Worm (Caenorhabditis elegans): Measurements from ENCODE around the gene ZK228.4.

The ZK228.4 gene

DNA sequence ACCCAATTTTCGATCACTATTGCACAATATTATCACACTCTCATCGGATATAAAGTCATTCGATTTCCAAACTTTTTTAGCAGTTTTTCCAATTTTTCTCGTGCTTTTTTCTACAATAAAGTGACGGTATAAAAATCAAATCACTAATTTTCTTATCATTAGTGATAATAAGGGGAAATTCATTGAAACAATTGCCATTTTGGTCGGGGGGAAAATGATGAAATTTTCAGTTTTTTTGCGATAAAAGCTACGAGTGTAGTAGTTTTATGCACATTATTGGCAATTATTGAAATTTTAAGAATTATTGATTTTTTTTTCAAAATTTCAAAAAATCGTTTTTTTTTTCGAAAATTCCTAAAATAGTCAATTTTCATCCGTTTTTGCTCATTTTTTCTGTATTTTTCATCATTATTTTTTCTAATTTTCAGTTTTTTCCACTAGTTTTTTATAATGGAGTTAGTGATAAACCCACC, at the start of gene ZK228.4:
Gene ZK228.4, plus strand, starts transcription at position 423 of the 473 bp plus-strand sequence.
- TF ChIP-seq unc-120 (tag; optimal IDR thresholded peaks at IDR 0.05; ENCODE audit: poor library complexity, severe bottlenecking) (no peak), nhr-12 (tag; optimal IDR thresholded peaks at IDR 0.05) (no peak), nhr-237 (tag; optimal IDR thresholded peaks at IDR 0.05) (no peak), ceh-43 (GFP tag; optimal IDR thresholded peaks at IDR 0.05) (no peak)

DNA sequence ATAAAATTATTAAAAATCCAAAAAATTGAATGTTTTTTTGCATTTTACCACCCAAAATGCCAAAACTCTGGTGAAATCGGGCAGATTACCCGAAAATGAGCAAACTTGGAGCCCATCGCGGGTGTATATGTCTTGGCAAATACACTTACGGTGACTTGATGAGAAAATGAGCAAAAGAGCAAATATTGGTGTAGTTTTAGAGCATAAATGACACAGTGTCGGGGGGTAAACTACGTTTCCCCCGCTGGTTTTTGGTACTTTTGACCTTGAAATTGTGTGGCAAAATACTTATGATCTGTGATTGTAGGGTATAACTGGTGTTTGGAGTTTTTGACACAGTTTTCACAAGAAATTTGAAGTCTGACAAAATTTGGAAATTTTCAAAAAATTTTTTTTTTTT, 49.7 kb upstream of the ZK228.4 start, which contains the start of gene ZK262.2:
Gene ZK262.2, minus strand, starts transcription at position 101 of the 400 bp plus-strand sequence.
- TF ChIP-seq mls-2 (tag; optimal IDR thresholded peaks at IDR 0.05) (no peak), mep-1 (tag; optimal IDR thresholded peaks at IDR 0.05) (no peak)

DNA sequence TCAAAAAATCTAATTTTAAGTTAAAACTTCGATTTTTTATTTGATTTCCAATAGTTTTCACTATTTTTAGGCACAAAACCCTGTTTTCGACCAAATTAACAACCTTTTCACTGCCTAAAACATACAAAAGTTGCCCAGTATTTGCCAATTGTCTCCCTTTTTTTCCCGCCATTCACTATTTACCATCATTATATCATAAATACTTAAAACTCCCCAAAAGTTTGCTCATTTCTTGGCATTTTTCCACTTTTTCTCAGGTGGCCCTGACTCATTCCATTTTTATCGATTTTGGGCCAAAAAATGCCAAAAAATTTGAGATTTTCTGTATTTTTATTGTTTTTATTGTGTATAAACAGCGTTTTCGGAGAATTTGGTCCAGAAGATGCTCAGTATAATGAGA, 48.5 kb upstream of the ZK228.4 start, which contains the start of gene txt-8:
Gene txt-8, plus strand, starts transcription at position 301 of the 400 bp plus-strand sequence.
- TF ChIP-seq nhr-28 (tag; optimal IDR thresholded peaks at IDR 0.05) (no peak), snpc-4 (tag; optimal IDR thresholded peaks at IDR 0.05) (no peak), ceh-39 (tag; optimal IDR thresholded peaks at IDR 0.05) (no peak), nhr-2 (tag; optimal IDR thresholded peaks at IDR 0.05) (no peak), lsy-2 (tag; optimal IDR thresholded peaks at IDR 0.05) (no peak), bed-3 (GFP tag; optimal IDR thresholded peaks at IDR 0.05) (no peak), mab-5 (tag; optimal IDR thresholded peaks at IDR 0.05) (no peak), mls-2 (tag; optimal IDR thresholded peaks at IDR 0.05) (no peak), unc-120 (tag; optimal IDR thresholded peaks at IDR 0.05; ENCODE audit: poor library complexity, severe bottlenecking) (no peak), lin-32 (GFP tag; optimal IDR thresholded peaks at IDR 0.05) (no peak), blmp-1 (tag; optimal IDR thresholded peaks at IDR 0.05) (no peak), unc-39 (tag; optimal IDR thresholded peaks at IDR 0.05) (no peak), cnd-1 (tag; optimal IDR thresholded peaks at IDR 0.05) (no peak), elt-1 (tag; optimal IDR thresholded peaks at IDR 0.05; ENCODE audit: borderline replicate concordance, insufficient read depth) (no peak), pha-4 (tag; optimal IDR thresholded peaks at IDR 0.05) (no peak), ceh-83 (GFP tag; optimal IDR thresholded peaks at IDR 0.05) (no peak), sem-2 (GFP tag; optimal IDR thresholded peaks at IDR 0.05) (no peak), ces-1 (GFP tag; optimal IDR thresholded peaks at IDR 0.05) (no peak), ham-2 (GFP tag; optimal IDR thresholded peaks at IDR 0.05) (no peak)

DNA sequence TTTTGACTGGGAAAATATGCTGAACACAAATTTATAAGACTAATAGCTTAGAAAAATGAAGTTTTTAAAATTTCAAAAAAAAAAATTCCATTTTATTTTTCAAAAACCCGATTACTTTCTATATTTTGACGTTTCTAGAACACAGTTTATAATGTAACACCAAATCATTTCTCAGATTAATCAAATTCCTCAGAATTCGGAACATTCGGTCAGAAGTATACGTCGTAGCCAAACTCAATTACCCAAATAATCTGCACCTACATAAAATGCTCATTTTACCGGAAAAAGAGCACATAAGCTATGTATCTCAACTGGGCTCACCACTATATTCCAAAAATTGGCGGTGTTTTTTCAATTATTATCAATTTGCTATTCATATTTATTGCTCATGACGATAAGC, 41.8 kb upstream of the ZK228.4 start, which contains the start of gene srj-26:
Gene srj-26, plus strand, starts transcription at position 301 of the 400 bp plus-strand sequence.
- no peak for TF ChIP-seq ceh-43 (GFP tag; optimal IDR thresholded peaks at IDR 0.05)
- TF ChIP-seq bed-3 (GFP tag; optimal IDR thresholded peaks at IDR 0.05) = no peak
- TF ChIP-seq ceh-83 (GFP tag; optimal IDR thresholded peaks at IDR 0.05) = no peak
- no peak for TF ChIP-seq nhr-12 (tag; optimal IDR thresholded peaks at IDR 0.05)

DNA sequence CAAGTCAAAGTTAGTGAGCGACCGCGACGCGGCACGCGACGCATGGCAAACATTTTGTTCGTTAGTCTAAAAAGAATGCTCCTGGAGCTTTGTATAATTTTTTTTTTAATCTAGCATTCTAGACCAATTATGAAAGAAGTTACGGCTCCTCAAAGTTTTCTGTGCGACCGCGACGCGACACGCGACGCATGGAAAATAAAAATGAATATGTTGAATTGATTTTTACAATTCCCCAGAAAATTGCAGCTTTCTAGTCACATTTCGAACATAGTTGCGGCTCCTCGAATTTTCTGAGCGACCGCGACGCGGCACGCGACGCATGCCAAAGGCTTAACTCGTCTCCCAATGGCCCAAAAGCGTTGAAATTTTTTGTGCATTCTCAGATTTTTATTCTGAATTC, 38.1 kb upstream of the ZK228.4 start, which contains the start of gene ZK262.4:
Gene ZK262.4, minus strand, starts transcription at position 101 of the 400 bp plus-strand sequence.
- TF ChIP-seq drap-1 (GFP tag; optimal IDR thresholded peaks at IDR 0.05) (no peak), mls-2 (tag; optimal IDR thresholded peaks at IDR 0.05) (no peak), flh-1 (GFP tag; optimal IDR thresholded peaks at IDR 0.05) (no peak), elt-3 (tag; optimal IDR thresholded peaks at IDR 0.05) (no peak)

DNA sequence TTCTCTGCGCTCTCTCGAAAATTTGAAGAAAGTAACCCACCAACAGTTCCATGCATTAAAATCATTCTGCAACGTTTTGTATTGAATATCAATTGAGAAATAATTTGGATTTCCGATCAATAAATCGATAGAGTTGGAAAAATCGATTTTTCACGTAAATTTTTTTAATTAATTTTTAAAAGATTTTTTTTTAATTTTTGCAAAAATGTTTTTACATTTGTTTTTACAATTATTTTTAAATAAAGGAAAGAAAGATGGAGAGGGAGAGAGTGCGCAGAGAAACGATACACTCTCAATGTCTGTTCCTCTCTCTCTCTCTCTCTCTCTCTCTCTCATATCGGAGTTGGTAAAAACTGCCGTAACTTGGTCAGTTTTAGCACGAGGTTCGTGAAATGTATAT, 37.0 kb upstream of the ZK228.4 start, which contains the start of gene ZK262.19:
Gene ZK262.19, minus strand, starts transcription at position 101 of the 400 bp plus-strand sequence.
- TF ChIP-seq pha-4 (tag; optimal IDR thresholded peaks at IDR 0.05) = no peak

DNA sequence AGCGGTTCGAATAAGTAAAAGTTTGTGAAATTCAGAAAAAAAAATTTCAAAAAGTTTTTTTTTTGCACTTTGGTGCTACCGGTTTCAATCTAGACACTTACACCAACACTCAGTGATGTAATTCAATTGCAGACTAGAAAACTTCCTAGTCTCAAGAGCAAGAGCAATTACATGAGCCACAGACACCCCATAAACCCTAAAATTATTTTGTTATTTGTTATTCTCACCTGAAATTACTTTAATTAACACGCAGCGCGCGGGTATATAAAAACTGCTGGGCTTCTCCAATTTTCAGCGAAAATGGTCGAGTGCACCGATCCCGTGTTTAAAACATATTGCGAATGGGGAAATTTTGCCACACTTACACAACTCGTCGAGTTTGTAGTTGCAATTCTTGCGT, 36.3 kb upstream of the ZK228.4 start, which contains the start of gene srw-83:
Gene srw-83, plus strand, starts transcription at position 301 of the 400 bp plus-strand sequence.
- TF ChIP-seq mab-5 (tag; optimal IDR thresholded peaks at IDR 0.05) = no peak

DNA sequence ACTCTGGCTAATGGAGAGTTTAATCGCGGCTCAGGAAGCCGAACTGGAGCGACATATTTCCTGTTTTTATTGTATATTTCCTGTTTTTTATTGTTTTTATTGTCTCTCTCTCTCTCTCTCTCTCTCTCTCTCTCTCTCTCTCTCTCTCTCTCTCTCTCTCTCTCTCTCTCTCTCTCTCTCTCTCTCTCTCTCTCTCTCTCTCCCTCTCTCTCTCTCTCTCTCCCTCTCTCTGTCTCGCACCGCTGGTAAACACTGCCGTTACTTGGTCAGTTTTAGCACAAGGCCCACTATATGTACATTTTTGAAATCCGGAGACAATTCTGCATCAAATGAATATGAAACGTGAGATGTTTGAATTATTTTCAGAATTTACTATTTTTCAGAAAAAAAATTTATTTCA, 31.8 kb upstream of the ZK228.4 start:
- TF ChIP-seq ceh-43 (GFP tag; optimal IDR thresholded peaks at IDR 0.05) (no peak), drap-1 (GFP tag; optimal IDR thresholded peaks at IDR 0.05) (peak; percentile 3), nhr-12 (tag; optimal IDR thresholded peaks at IDR 0.05) (no peak), mls-2 (tag; optimal IDR thresholded peaks at IDR 0.05) (no peak), elt-1 (tag; optimal IDR thresholded peaks at IDR 0.05; ENCODE audit: borderline replicate concordance, insufficient read depth) (no peak), bed-3 (GFP tag; optimal IDR thresholded peaks at IDR 0.05) (no peak), flh-1 (GFP tag; optimal IDR thresholded peaks at IDR 0.05) (no peak)

All from whole organism, mixed stage, embryonic.